Fruit fly (Drosophila melanogaster): ENCODE measurements around the gene TfIIFalpha.

DNA sequence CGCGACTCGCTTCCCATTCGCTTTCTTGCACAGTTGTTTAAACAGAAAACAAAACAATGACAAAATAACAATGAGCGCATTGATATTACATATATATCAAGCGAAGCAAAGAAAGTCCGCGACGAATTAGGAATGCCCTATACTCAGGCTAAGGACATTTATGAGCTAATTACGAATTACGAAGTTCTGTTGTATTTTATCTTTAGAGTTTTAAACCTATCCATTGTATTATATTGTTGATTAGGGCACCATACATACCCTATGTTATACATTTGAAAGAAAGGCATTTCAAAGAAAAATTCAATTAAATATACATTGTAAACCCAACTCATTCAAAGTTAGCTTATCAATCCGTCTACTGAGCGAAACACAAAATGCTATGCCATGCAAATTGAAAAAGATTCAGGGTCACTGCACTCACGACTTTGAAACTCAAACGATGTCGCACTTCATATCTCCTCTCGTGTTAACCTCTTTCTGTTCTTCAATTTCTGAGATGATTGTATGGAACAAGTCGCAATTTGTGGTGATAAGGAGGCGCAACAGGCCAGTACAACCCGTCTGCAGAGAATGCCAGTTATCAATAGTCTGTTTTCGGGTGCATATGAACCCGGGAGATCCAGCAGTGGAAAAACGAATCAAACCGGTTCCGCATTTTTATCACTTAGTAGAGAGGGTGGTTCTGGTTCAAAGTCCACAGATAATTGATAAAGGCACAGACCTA is 15.5 kb downstream of the TfIIFalpha start:
- TF ChIP-seq Dif (GFP tag; optimal IDR thresholded peaks at IDR 0.05; ENCODE audit: partially characterized antibody) = no peak
- TF ChIP-seq Abd-B (GFP tag; optimal IDR thresholded peaks at IDR 0.05) = no peak
- no peak for TF ChIP-seq Jra (GFP tag; optimal IDR thresholded peaks at IDR 0.05)
- no peak for TF ChIP-seq Rel (GFP tag; optimal IDR thresholded peaks at IDR 0.05)
- TF ChIP-seq Rel (tag; optimal IDR thresholded peaks at IDR 0.05) = peak; percentile 32
- TF ChIP-seq GATAd (GFP tag; optimal IDR thresholded peaks at IDR 0.05) = no peak
